Fruit fly (Drosophila melanogaster): ENCODE results near the gene CG16986.
A peak's percentile ranks its signal among the peaks of the same experiment; 100 is the strongest.

The CG16986 gene

dm6 chr3L:2585794-2586741 is 14.1 kb upstream of the CG16986 start, which contains the start of gene msn (continued):
- no peak for TF ChIP-seq D (optimal IDR thresholded peaks at IDR 0.05)
- no peak for TF ChIP-seq D (GFP tag; optimal IDR thresholded peaks at IDR 0.05)
- TF ChIP-seq vfl (GFP tag; optimal IDR thresholded peaks at IDR 0.05), result no peak
- TF ChIP-seq D19A (tag; optimal IDR thresholded peaks at IDR 0.05), result no peak
- TF ChIP-seq Stat92E (GFP tag; optimal IDR thresholded peaks at IDR 0.05), result peak in 1 of 3 experiments; percentile 77
- peak; percentile 36 for TF ChIP-seq trem (tag; optimal IDR thresholded peaks at IDR 0.05)
- 0 out of 2 replicates have a peak, but pooled peaks have one; percentile 29 for TF ChIP-seq gsb (GFP tag; IDR thresholded peaks at IDR 0.05)
- no peak for TF ChIP-seq CG15011 (GFP tag; optimal IDR thresholded peaks at IDR 0.05)
- TF ChIP-seq ab (GFP tag; optimal IDR thresholded peaks at IDR 0.05), result no peak
- no peak for TF ChIP-seq gem (tag; optimal IDR thresholded peaks at IDR 0.05)
- no peak for TF ChIP-seq bcd (GFP tag; optimal IDR thresholded peaks at IDR 0.05)
- peak; percentile 80 for TF ChIP-seq CG32767 (GFP tag; IDR thresholded peaks at IDR 0.05)
- peak; percentile 4 for TF ChIP-seq CG10267 (tag; optimal IDR thresholded peaks at IDR 0.05)
- TF ChIP-seq gfzf (GFP tag; optimal IDR thresholded peaks at IDR 0.05), result peak; percentile 95
- TF ChIP-seq CG8281 (tag; optimal IDR thresholded peaks at IDR 0.05), result no peak
- no peak for TF ChIP-seq CG15696 (tag; optimal IDR thresholded peaks at IDR 0.05)
- TF ChIP-seq p53 (GFP tag; optimal IDR thresholded peaks at IDR 0.05), result no peak
- TF ChIP-seq fru (optimal IDR thresholded peaks at IDR 0.05), result no peak
- TF ChIP-seq ci (GFP tag; IDR thresholded peaks at IDR 0.05), result peak; percentile 65; the same call in 2 of the 3 replicates
- peak; percentile 58 for TF ChIP-seq CG17328 (GFP tag; IDR thresholded peaks at IDR 0.05)
- TF ChIP-seq CG17359 (tag; optimal IDR thresholded peaks at IDR 0.05), result no peak
- no peak for TF ChIP-seq cato (GFP tag; optimal IDR thresholded peaks at IDR 0.05; ENCODE audit: borderline replicate concordance)
- peak; percentile 49; the same call in 1 of the 3 replicates for TF ChIP-seq sr (GFP tag; IDR thresholded peaks at IDR 0.05)
- TF ChIP-seq CG1602 (GFP tag; optimal IDR thresholded peaks at IDR 0.05), result no peak
- TF ChIP-seq CG5245 (GFP tag; optimal IDR thresholded peaks at IDR 0.05), result no peak
- peak; percentile 38 for TF ChIP-seq sug (tag; optimal IDR thresholded peaks at IDR 0.05)
- TF ChIP-seq usp (GFP tag; optimal IDR thresholded peaks at IDR 0.05), result no peak
- no peak for TF ChIP-seq Atf3 (GFP tag; optimal IDR thresholded peaks at IDR 0.05)
- TF ChIP-seq corto (GFP tag; optimal IDR thresholded peaks at IDR 0.05), result no peak
- TF ChIP-seq yki (optimal IDR thresholded peaks at IDR 0.05), result peak; percentile 68
- no peak; the same call in 1 of the 2 replicates for TF ChIP-seq seq (GFP tag; IDR thresholded peaks at IDR 0.05)
- peak; percentile 52 for TF ChIP-seq Elba2 (GFP tag; optimal IDR thresholded peaks at IDR 0.05)
- TF ChIP-seq oc (tag; optimal IDR thresholded peaks at IDR 0.05), result no peak
- TF ChIP-seq Dll (GFP tag; IDR thresholded peaks at IDR 0.05; ENCODE audit: partially characterized antibody), result no peak
- peak; percentile 8 for TF ChIP-seq CG6683 (GFP tag; optimal IDR thresholded peaks at IDR 0.05)
- no peak for TF ChIP-seq eyg (GFP tag; optimal IDR thresholded peaks at IDR 0.05)
- TF ChIP-seq Rfx (GFP tag; IDR thresholded peaks at IDR 0.05), result peak; percentile 62
- peak; percentile 11 for TF ChIP-seq B-H2 (GFP tag; optimal IDR thresholded peaks at IDR 0.05)
- peak; percentile 14 for TF ChIP-seq CG2120 (GFP tag; optimal IDR thresholded peaks at IDR 0.05)
- TF ChIP-seq Ets65A (GFP tag), result no peak
- TF ChIP-seq tna (GFP tag; IDR thresholded peaks at IDR 0.05; ENCODE audit: partially characterized antibody), result peak; percentile 51
- no peak for TF ChIP-seq CG10979 (tag; optimal IDR thresholded peaks at IDR 0.05)
- peak; percentile 27 for TF ChIP-seq zen (tag; optimal IDR thresholded peaks at IDR 0.05)
- TF ChIP-seq Meics (GFP tag; optimal IDR thresholded peaks at IDR 0.05), result no peak
- no peak for TF ChIP-seq pan (optimal IDR thresholded peaks at IDR 0.05)
- peak in 1 of 2 experiments; percentile 50 for TF ChIP-seq pan (GFP tag; optimal IDR thresholded peaks at IDR 0.05 in 1 of 2, IDR thresholded peaks at IDR 0.05 in 1 of 2)
- TF ChIP-seq sisA (GFP tag; IDR thresholded peaks at IDR 0.05), result no peak
- TF ChIP-seq grn (GFP tag; optimal IDR thresholded peaks at IDR 0.05), result no peak
- no peak for TF ChIP-seq Hsf (GFP tag; optimal IDR thresholded peaks at IDR 0.05)

Data from whole organism, embryonic.